Worm (Caenorhabditis elegans) whole organism, L4 larva: ENCODE measurements around the gene patr-1.
A peak's percentile ranks its signal among the peaks of the same experiment; 100 is the strongest.

Experiments used
- D1046.2 ChIP-seq: fragments of 200-800 bp; sonication (Bioruptor generic); IDR thresholded peaks from 2 replicates; pipeline ENCODE4 v1.3.6; 2022; ENCODE audit warnings: missing genetic modification characterization, missing compliant biosample characterization
- F10B5.3 ChIP-seq: sonication (generic microtip); optimal IDR thresholded peaks from 2 replicates; lab custom pipeline; 2016; ENCODE audit warnings: mild to moderate bottlenecking, missing genetic modification characterization, missing compliant biosample characterization
- R02D3.7 ChIP-seq: fragments of 150-350 bp; sonication (generic microtip); optimal IDR thresholded peaks from 3 replicates; lab custom pipeline; 2014; ENCODE audit warnings: missing biosample characterization, missing genetic modification characterization
- T26A8.4 ChIP-seq: fragments of 200-800 bp; sonication (Bioruptor generic); IDR thresholded peaks from 2 replicates; pipeline ENCODE4 v1.3.6; 2022; ENCODE audit warnings: missing genetic modification characterization, missing compliant biosample characterization
- Y5F2A.4 ChIP-seq: fragments of 200-800 bp; sonication (Bioruptor generic); optimal IDR thresholded peaks from 2 replicates; lab custom pipeline; 2018; ENCODE audit warnings: mild to moderate bottlenecking, missing genetic modification characterization, missing compliant biosample characterization
- Y75B8A.6 ChIP-seq: fragments of 200-800 bp; sonication (Bioruptor generic); IDR thresholded peaks from 2 replicates; pipeline ENCODE4 v1.3.6; 2022; ENCODE audit warnings: missing genetic modification reagents, missing genetic modification characterization, missing compliant biosample characterization
- arid-1 ChIP-seq: fragments of 200-800 bp; sonication (Bioruptor generic); conservative IDR thresholded peaks from 2 replicates; pipeline ENCODE4 v1.3.6; 2022; ENCODE audit warnings: missing genetic modification reagents, missing genetic modification characterization, missing compliant biosample characterization
- ceh-20 ChIP-seq: fragments of 200-800 bp; sonication (Bioruptor generic); IDR thresholded peaks from 2 replicates; pipeline ENCODE4 v1.3.6; 2022; ENCODE audit warnings: missing genetic modification reagents, missing genetic modification characterization, missing compliant biosample characterization
- ceh-28 ChIP-seq: fragments of 150-350 bp; optimal IDR thresholded peaks from 2 replicates; lab custom pipeline; 2014; ENCODE audit warnings: missing biosample characterization, missing genetic modification reagents, missing genetic modification characterization
- ceh-44 ChIP-seq: fragments of 200-800 bp; sonication (Bioruptor generic); IDR thresholded peaks from 2 replicates; pipeline ENCODE4 v1.3.6; 2022; ENCODE audit warnings: missing genetic modification reagents, missing genetic modification characterization, missing compliant biosample characterization
- ceh-82 ChIP-seq: sonication (generic microtip); optimal IDR thresholded peaks from 2 replicates; lab custom pipeline; 2017; ENCODE audit warnings: missing biosample characterization, missing genetic modification characterization
- ctbp-1 ChIP-seq: fragments of 200-800 bp; sonication (Bioruptor generic); IDR thresholded peaks from 2 replicates; pipeline ENCODE4 v1.3.6; 2022; ENCODE audit warnings: missing genetic modification reagents, missing genetic modification characterization, missing compliant biosample characterization
- daf-16 ChIP-seq, 3 experiments: sonication (generic microtip); optimal IDR thresholded peaks; 2 replicates each; lab custom pipeline; 2016 to 2017; ENCODE audit warnings: missing genetic modification characterization in 3 of 3, missing genetic modification reagents in 3 of 3, mild to moderate bottlenecking in 2 of 3, missing compliant biosample characterization in 2 of 3, missing biosample characterization in 1 of 3, moderate library complexity in 1 of 3
- dmd-6 ChIP-seq: fragments of 200-800 bp; sonication (Bioruptor generic); IDR thresholded peaks from 2 replicates; pipeline ENCODE4 v1.3.6; 2022; ENCODE audit warnings: missing genetic modification reagents, missing genetic modification characterization, missing compliant biosample characterization
- dpl-1 ChIP-seq: fragments of 150-350 bp; optimal IDR thresholded peaks from 2 replicates; lab custom pipeline; 2014; ENCODE audit warnings: missing biosample characterization, missing genetic modification reagents, missing genetic modification characterization
- egl-27 ChIP-seq: sonication (generic microtip); optimal IDR thresholded peaks from 3 replicates; lab custom pipeline; 2017; ENCODE audit warnings: missing biosample characterization, missing genetic modification reagents, missing genetic modification characterization
- fkh-10 ChIP-seq: fragments of 150-350 bp; optimal IDR thresholded peaks from 2 replicates; lab custom pipeline; 2014; ENCODE audit warnings: missing biosample characterization, missing genetic modification reagents, missing genetic modification characterization
- gei-8 ChIP-seq: fragments of 200-800 bp; sonication (Bioruptor generic); optimal IDR thresholded peaks from 2 replicates; lab custom pipeline; 2018; ENCODE audit warnings: mild to moderate bottlenecking, missing genetic modification characterization, missing compliant biosample characterization
- hlh-11 ChIP-seq: fragments of 200-800 bp; sonication (Bioruptor generic); optimal IDR thresholded peaks from 2 replicates; lab custom pipeline; 2018; ENCODE audit warnings: mild to moderate bottlenecking, missing genetic modification characterization, missing compliant biosample characterization
- hmg-1.1 ChIP-seq: fragments of 200-800 bp; sonication (Bioruptor generic); IDR thresholded peaks from 2 replicates; pipeline ENCODE4 v1.3.6; 2022; ENCODE audit warnings: missing genetic modification reagents, missing genetic modification characterization, missing compliant biosample characterization
- jun-1 ChIP-seq: fragments of 150-350 bp; optimal IDR thresholded peaks from 2 replicates; lab custom pipeline; 2014; ENCODE audit warnings: missing biosample characterization, missing genetic modification reagents, missing genetic modification characterization
- lin-1 ChIP-seq: fragments of 200-800 bp; sonication (Bioruptor generic); IDR thresholded peaks from 2 replicates; pipeline ENCODE4 v1.3.6; 2022; ENCODE audit warnings: missing genetic modification reagents, missing genetic modification characterization, missing compliant biosample characterization
- lin-15B ChIP-seq: fragments of 150-350 bp; sonication (generic microtip); optimal IDR thresholded peaks from 3 replicates; lab custom pipeline; 2014; ENCODE audit warnings: missing biosample characterization, missing genetic modification characterization
- lin-29 ChIP-seq: fragments of 200-800 bp; sonication (Bioruptor generic); IDR thresholded peaks from 2 replicates; pipeline ENCODE4 v1.3.6; 2022; ENCODE audit warnings: missing genetic modification reagents, missing genetic modification characterization, missing compliant biosample characterization
- lin-39 ChIP-seq: fragments of 150-350 bp; optimal IDR thresholded peaks from 2 replicates; lab custom pipeline; 2014; ENCODE audit warnings: missing biosample characterization, missing genetic modification reagents, missing genetic modification characterization
- mep-1 ChIP-seq: fragments of 150-350 bp; sonication (generic microtip); optimal IDR thresholded peaks from 3 replicates; lab custom pipeline; 2014; ENCODE audit warnings: missing biosample characterization, missing genetic modification characterization
- mes-2 ChIP-seq: sonication (generic microtip); optimal IDR thresholded peaks from 2 replicates; lab custom pipeline; 2016; ENCODE audit warnings: missing genotype, mild to moderate bottlenecking, missing genetic modification characterization, missing compliant biosample characterization; ENCODE audit not compliant: poor library complexity, severe bottlenecking
- mxl-3 ChIP-seq: fragments of 200-800 bp; sonication (Bioruptor generic); optimal IDR thresholded peaks from 2 replicates; lab custom pipeline; 2018; ENCODE audit warnings: mild to moderate bottlenecking, missing genetic modification characterization, missing compliant biosample characterization
- nhr-10 ChIP-seq: fragments of 150-350 bp; optimal IDR thresholded peaks from 2 replicates; lab custom pipeline; 2014; ENCODE audit warnings: missing biosample characterization, missing genetic modification characterization
- nhr-11 ChIP-seq: fragments of 150-350 bp; optimal IDR thresholded peaks from 2 replicates; lab custom pipeline; 2014; ENCODE audit warnings: missing biosample characterization, missing genetic modification characterization
- nhr-111 ChIP-seq: fragments of 200-800 bp; sonication (Bioruptor generic); optimal IDR thresholded peaks from 2 replicates; lab custom pipeline; 2018; ENCODE audit warnings: mild to moderate bottlenecking, missing genetic modification characterization, missing compliant biosample characterization
- nhr-25 ChIP-seq: sonication (generic microtip); optimal IDR thresholded peaks from 2 replicates; lab custom pipeline; 2017; ENCODE audit warnings: missing genetic modification characterization, mild to moderate bottlenecking, missing compliant biosample characterization, antibody characterized with exemption, moderate library complexity, borderline replicate concordance; ENCODE audit not compliant: insufficient read depth
- nhr-28 ChIP-seq: fragments of 150-350 bp; optimal IDR thresholded peaks from 2 replicates; lab custom pipeline; 2014; ENCODE audit warnings: missing biosample characterization, missing genetic modification characterization
- nhr-42 ChIP-seq: fragments of 200-800 bp; sonication (Bioruptor generic); IDR thresholded peaks from 2 replicates; pipeline ENCODE4 v1.3.6; 2022; ENCODE audit warnings: missing genetic modification characterization, missing compliant biosample characterization
- nhr-48 ChIP-seq: sonication (generic microtip); optimal IDR thresholded peaks from 2 replicates; lab custom pipeline; 2016; ENCODE audit warnings: mild to moderate bottlenecking, missing genetic modification characterization, missing compliant biosample characterization
- pha-4 ChIP-seq, 2 experiments: fragments of 150-350 bp in 1 of 2; fragments of 200-800 bp in 1 of 2; sonication (Bioruptor generic) in 1 of 2; IDR thresholded peaks in 1 of 2; optimal IDR thresholded peaks in 1 of 2; 2 replicates each; pipeline versions ENCODE4 v1.3.6 to Lab custom; 2014 to 2022; ENCODE audit warnings: missing genetic modification characterization in 2 of 2, missing genetic modification reagents in 2 of 2, missing biosample characterization in 1 of 2, missing compliant biosample characterization in 1 of 2
- php-3 ChIP-seq: fragments of 200-800 bp; sonication (Bioruptor generic); IDR thresholded peaks from 2 replicates; pipeline ENCODE4 v1.3.6; 2022; ENCODE audit warnings: missing genetic modification reagents, missing genetic modification characterization, missing compliant biosample characterization
- skn-1 ChIP-seq: fragments of 150-350 bp; optimal IDR thresholded peaks from 2 replicates; lab custom pipeline; 2014; ENCODE audit warnings: missing biosample characterization, missing genetic modification characterization
- snpc-4 ChIP-seq: fragments of 150-350 bp; optimal IDR thresholded peaks from 2 replicates; lab custom pipeline; 2014; ENCODE audit warnings: missing biosample characterization, missing genetic modification characterization
- unc-62 ChIP-seq, 3 experiments: fragments of 150-350 bp in 1 of 3; sonication (generic microtip); optimal IDR thresholded peaks in 2 of 3; peaks in 1 of 3; 1 replicate in 1 of 3; 2 replicates in 2 of 3; lab custom pipeline; 2014 to 2017; ENCODE audit warnings: missing biosample characterization in 3 of 3, missing genetic modification characterization in 3 of 3, missing genetic modification reagents in 3 of 3, missing genotype in 1 of 3
- zag-1 ChIP-seq: fragments of 150-350 bp; optimal IDR thresholded peaks from 2 replicates; lab custom pipeline; 2014; ENCODE audit warnings: missing biosample characterization, missing genetic modification characterization
- zfp-2 ChIP-seq: sonication (generic microtip); optimal IDR thresholded peaks from 2 replicates; lab custom pipeline; 2016; ENCODE audit warnings: mild to moderate bottlenecking, missing genetic modification characterization, missing compliant biosample characterization
- ztf-11 ChIP-seq: fragments of 150-350 bp; optimal IDR thresholded peaks from 2 replicates; lab custom pipeline; 2014; ENCODE audit warnings: missing biosample characterization, missing genetic modification characterization
- ztf-7 ChIP-seq: fragments of 150-350 bp; optimal IDR thresholded peaks from 2 replicates; lab custom pipeline; 2014; ENCODE audit warnings: missing biosample characterization, missing genetic modification characterization

Gene patr-1

ce11 chrII:11751615-11752174 lies 26.0 kb downstream of the patr-1 start (continued):
- no peak for TF ChIP-seq Y75B8A.6 (GFP tag; lab: Robert Waterston, UW)
- no peak for TF ChIP-seq daf-16 (GFP tag; optimal IDR thresholded peaks at IDR 0.05; lab: Kevin White, UChicago)
- TF ChIP-seq daf-16 (tag; optimal IDR thresholded peaks at IDR 0.05; lab: Kevin White, UChicago): no peak

- TF ChIP-seq daf-16 (GFP tag; optimal IDR thresholded peaks at IDR 0.05; lab: Kevin White, UChicago) (peak in 1 of 2 experiments; percentile 76), daf-16 (tag; optimal IDR thresholded peaks at IDR 0.05; lab: Kevin White, UChicago) (peak; percentile 58), nhr-10 (tag; lab: Kevin White, UChicago) (peak; percentile 2), hlh-11 (peak; percentile 96), T26A8.4 (GFP tag; lab: Robert Waterston, UW) (peak; percentile 71), lin-15B (tag; lab: Kevin White, UChicago) (peak; percentile 6), dpl-1 (GFP tag; lab: Kevin White, UChicago) (peak; percentile 43), lin-29 (no peak), R02D3.7 (tag; lab: Kevin White, UChicago) (no peak), ctbp-1 (GFP tag; lab: Robert Waterston, UW) (peak; percentile 75), ceh-82 (tag; lab: Kevin White, UChicago) (no peak), fkh-10 (GFP tag; lab: Kevin White, UChicago) (peak; percentile 87), ceh-28 (tag; lab: Kevin White, UChicago) (peak; percentile 81), mxl-3 (GFP tag; lab: Kevin White, UChicago) (peak; percentile 79), snpc-4 (no peak), php-3 (GFP tag; lab: Robert Waterston, UW) (0 out of 2 replicates have a peak, but pooled peaks have one; percentile 27), nhr-25 (tag; lab: Kevin White, UChicago) (peak; percentile 10), zag-1 (peak; percentile 60), ztf-7 (tag; lab: Kevin White, UChicago) (no peak), Y75B8A.6 (GFP tag; lab: Robert Waterston, UW) (no peak), F10B5.3 (tag; lab: Kevin White, UChicago) (peak; percentile 67), mes-2 (tag; lab: Kevin White, UChicago) (peak; percentile 58), nhr-11 (tag; lab: Kevin White, UChicago) (peak; percentile 62), lin-39 (tag; lab: Kevin White, UChicago) (no peak), ztf-11 (tag; lab: Kevin White, UChicago) (no peak), D1046.2 (GFP tag; lab: Robert Waterston, UW) (no peak), ceh-20 (GFP tag; lab: Robert Waterston, UW) (peak; percentile 63; the same call in 1 of the 2 replicates), gei-8 (peak; percentile 69), arid-1 (GFP tag; lab: Robert Waterston, UW) (peak; percentile 41; the same call in 1 of the 2 replicates), nhr-42 (GFP tag; lab: Robert Waterston, UW) (peak; percentile 49; the same call in 1 of the 2 replicates), skn-1 (tag; lab: Kevin White, UChicago) (no peak), nhr-48 (tag; lab: Kevin White, UChicago) (peak; percentile 78), mep-1 (tag; lab: Kevin White, UChicago) (peak; percentile 90), nhr-111 (GFP tag; lab: Kevin White, UChicago) (peak; percentile 40), zfp-2 (tag; lab: Kevin White, UChicago) (peak; percentile 56), unc-62 (GFP tag; optimal IDR thresholded peaks at IDR 0.05 in 1 of 2; lab: Kevin White, UChicago) (peak in 1 of 2 experiments; percentile 98), unc-62 (tag; optimal IDR thresholded peaks at IDR 0.05; lab: Kevin White, UChicago) (no peak), nhr-28 (tag; lab: Kevin White, UChicago) (peak; percentile 33), egl-27 (tag; lab: Kevin White, UChicago) (no peak), lin-1 (peak; percentile 24; the same call in 1 of the 2 replicates), pha-4 (GFP tag; IDR thresholded peaks at IDR 0.05; lab: Robert Waterston, UW) (peak; percentile 67), pha-4 (tag; optimal IDR thresholded peaks at IDR 0.05; lab: Kevin White, UChicago) (no peak), hmg-1.1 (GFP tag; lab: Robert Waterston, UW) (peak; percentile 84), Y5F2A.4 (GFP tag; lab: Kevin White, UChicago) (no peak), ceh-44 (GFP tag; lab: Robert Waterston, UW) (0 out of 2 replicates have a peak, but pooled peaks have one; percentile 18), dmd-6 (GFP tag; lab: Robert Waterston, UW) (peak; percentile 62), jun-1 (tag; lab: Kevin White, UChicago) (peak; percentile 70)
Observed at ce11 chrII:11749490-11750172, 28.1 kb downstream of the patr-1 start.
